Worm (Caenorhabditis elegans) whole organism, early embryonic: Measurements from ENCODE around the gene Y37D8A.5.

Experiments used
- B0310.2 ChIP-seq: sonication (generic microtip); optimal IDR thresholded peaks from 2 replicates; lab custom pipeline; 2016; ENCODE audit warnings: mild to moderate bottlenecking, missing genetic modification characterization, missing compliant biosample characterization
- F13C5.2 ChIP-seq: sonication (generic microtip); optimal IDR thresholded peaks from 2 replicates; lab custom pipeline; 2017; ENCODE audit warnings: mild to moderate bottlenecking, missing genetic modification characterization, inconsistent platforms, missing compliant biosample characterization
- ama-1 ChIP-seq: fragments of 150-350 bp; optimal IDR thresholded peaks from 2 replicates; lab custom pipeline; 2014
- ceh-13 ChIP-seq: fragments of 200-800 bp; sonication (Bioruptor generic); optimal IDR thresholded peaks from 2 replicates; lab custom pipeline; 2018; ENCODE audit warnings: mild to moderate bottlenecking, missing genetic modification characterization, missing compliant biosample characterization
- flt-1 ChIP-seq: fragments of 200-800 bp; sonication (Bioruptor generic); IDR thresholded peaks from 2 replicates; pipeline ENCODE4 v1.3.6; 2022; ENCODE audit warnings: missing genetic modification characterization, missing compliant biosample characterization
- hmbx-1 ChIP-seq: sonication (generic microtip); optimal IDR thresholded peaks from 2 replicates; lab custom pipeline; 2016; ENCODE audit warnings: mild to moderate bottlenecking, missing genetic modification characterization, missing compliant biosample characterization
- hnd-1 ChIP-seq: sonication (generic microtip); optimal IDR thresholded peaks from 2 replicates; lab custom pipeline; 2016; ENCODE audit warnings: missing genetic modification characterization, missing compliant biosample characterization
- pes-1 ChIP-seq: fragments of 200-800 bp; sonication (Bioruptor generic); IDR thresholded peaks from 2 replicates; pipeline ENCODE4 v1.3.6; 2022; ENCODE audit warnings: missing genetic modification reagents, missing genetic modification characterization, missing compliant biosample characterization
- tbx-11 ChIP-seq: fragments of 200-800 bp; sonication (Bioruptor generic); IDR thresholded peaks from 2 replicates; pipeline ENCODE4 v1.3.6; 2022; ENCODE audit warnings: missing genetic modification characterization, missing compliant biosample characterization
- tbx-37 ChIP-seq: fragments of 200-800 bp; sonication (Bioruptor generic); conservative IDR thresholded peaks from 2 replicates; pipeline ENCODE4 v1.3.6; 2022; ENCODE audit warnings: missing genetic modification reagents, missing genetic modification characterization, missing compliant biosample characterization

DNA sequence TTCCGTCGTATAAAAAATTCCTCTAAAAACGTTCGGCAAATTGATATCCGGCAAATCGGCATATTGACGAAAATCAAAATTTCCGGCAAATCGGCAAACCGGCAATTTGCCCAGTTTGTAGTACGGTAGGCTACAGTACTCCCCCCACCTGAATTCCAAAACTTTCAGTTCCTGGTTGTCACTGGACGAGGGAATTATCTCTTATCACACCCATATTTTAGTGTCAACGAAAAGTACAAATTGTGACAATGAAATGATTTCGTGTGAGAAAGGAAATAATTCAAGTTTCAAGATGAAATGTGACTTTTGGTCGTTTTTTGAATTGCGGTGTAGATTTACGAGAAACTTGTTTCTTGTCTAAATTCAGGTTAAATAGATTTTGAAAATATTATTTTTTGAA, 22.2 kb downstream of the Y37D8A.5 start:
- TF ChIP-seq ama-1 (lab: Kevin White, UChicago) (no peak), hmbx-1 (tag; lab: Kevin White, UChicago) (no peak), hnd-1 (tag; lab: Kevin White, UChicago) (no peak), F13C5.2 (no peak), tbx-37 (GFP tag; lab: Robert Waterston, UW) (no peak), pes-1 (GFP tag; lab: Robert Waterston, UW) (no peak), flt-1 (GFP tag; lab: Robert Waterston, UW) (no peak), B0310.2 (tag; lab: Kevin White, UChicago) (no peak), ceh-13 (GFP tag; lab: Kevin White, UChicago) (no peak), tbx-11 (no peak)
